Fruit fly (Drosophila melanogaster): ENCODE data around the gene MICU1.
A peak's percentile ranks its signal among the peaks of the same experiment; 100 is the strongest.

The MICU1 gene

DNA sequence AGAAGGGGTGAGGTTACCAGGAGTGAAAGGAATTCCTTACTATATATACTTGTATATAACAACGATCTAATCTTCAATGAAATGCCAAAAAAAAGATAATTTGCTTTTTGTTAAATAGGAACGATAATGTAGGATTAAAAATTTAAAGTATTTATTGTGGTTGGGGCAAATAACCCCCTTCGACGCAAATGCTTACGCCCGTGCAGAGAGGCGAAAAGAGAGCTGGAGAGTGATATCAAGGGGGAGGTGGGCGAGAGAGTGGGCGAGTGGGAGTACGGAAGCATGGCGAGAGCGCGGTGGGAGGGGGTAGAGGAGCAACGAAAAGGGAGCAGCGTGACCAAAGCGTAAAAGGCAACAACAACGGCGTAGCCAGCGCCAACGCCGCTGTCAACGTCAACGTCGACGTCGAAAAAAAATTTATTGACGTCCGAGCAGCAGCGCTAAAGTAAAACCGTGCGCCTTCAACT is 6.5 kb downstream of the MICU1 start:
- TF ChIP-seq HLH106 (tag; optimal IDR thresholded peaks at IDR 0.05) (peak; percentile 100), sage (GFP tag; optimal IDR thresholded peaks at IDR 0.05) (peak; percentile 97), CG9705 (GFP tag; optimal IDR thresholded peaks at IDR 0.05) (peak; percentile 99), Hnf4 (GFP tag; optimal IDR thresholded peaks at IDR 0.05) (peak; percentile 98), OdsH (GFP tag; optimal IDR thresholded peaks at IDR 0.05) (peak; percentile 99), fru (GFP tag; optimal IDR thresholded peaks at IDR 0.05) (peak; percentile 98), CrebA (GFP tag; optimal IDR thresholded peaks at IDR 0.05; ENCODE audit: borderline replicate concordance) (peak; percentile 85), woc (GFP tag; optimal IDR thresholded peaks at IDR 0.05) (peak; percentile 97), Jra (GFP tag; optimal IDR thresholded peaks at IDR 0.05) (peak; percentile 98), Mio (GFP tag; optimal IDR thresholded peaks at IDR 0.05) (peak; percentile 90), Rel (GFP tag; optimal IDR thresholded peaks at IDR 0.05) (peak; percentile 74), Rel (tag; optimal IDR thresholded peaks at IDR 0.05) (peak; percentile 90), Abd-B (GFP tag; optimal IDR thresholded peaks at IDR 0.05) (no peak), br (GFP tag; optimal IDR thresholded peaks at IDR 0.05) (peak; percentile 99), jim (GFP tag; optimal IDR thresholded peaks at IDR 0.05) (peak; percentile 85), Sp1 (GFP tag; optimal IDR thresholded peaks at IDR 0.05) (peak; percentile 100), N (GFP tag; optimal IDR thresholded peaks at IDR 0.05) (no peak), rgr (GFP tag; optimal IDR thresholded peaks at IDR 0.05) (peak; percentile 99), lola (GFP tag; optimal IDR thresholded peaks at IDR 0.05) (no peak), Vsx2 (GFP tag; optimal IDR thresholded peaks at IDR 0.05; ENCODE audit: partially characterized antibody) (no peak), dsf (GFP tag; optimal IDR thresholded peaks at IDR 0.05; ENCODE audit: borderline replicate concordance) (peak; percentile 95), Hr78 (GFP tag; optimal IDR thresholded peaks at IDR 0.05) (no peak), ey (GFP tag; optimal IDR thresholded peaks at IDR 0.05) (peak; percentile 99), h (GFP tag; optimal IDR thresholded peaks at IDR 0.05) (peak; percentile 99), brk (GFP tag; optimal IDR thresholded peaks at IDR 0.05) (peak; percentile 95), CG32264 (GFP tag; optimal IDR thresholded peaks at IDR 0.05) (peak; percentile 98), dmrt93B (GFP tag; optimal IDR thresholded peaks at IDR 0.05) (peak; percentile 100), tai (GFP tag; optimal IDR thresholded peaks at IDR 0.05) (peak; percentile 97), Hr83 (GFP tag; optimal IDR thresholded peaks at IDR 0.05; ENCODE audit: poor library complexity, severe bottlenecking) (peak; percentile 46), psq (GFP tag; optimal IDR thresholded peaks at IDR 0.05) (peak; percentile 98), sv (GFP tag; optimal IDR thresholded peaks at IDR 0.05) (peak; percentile 96), Myc (optimal IDR thresholded peaks at IDR 0.05) (no peak), pan (optimal IDR thresholded peaks at IDR 0.05) (no peak), usp (GFP tag; optimal IDR thresholded peaks at IDR 0.05) (no peak), Dfd (GFP tag; optimal IDR thresholded peaks at IDR 0.05) (peak; percentile 97), dl (GFP tag; optimal IDR thresholded peaks at IDR 0.05; ENCODE audit: insufficient read depth in 1 of 2, partially characterized antibody in 2 of 2) (peak in 1 of 2 experiments; percentile 69), Dif (GFP tag; optimal IDR thresholded peaks at IDR 0.05; ENCODE audit: partially characterized antibody) (peak; percentile 70), foxo (GFP tag; optimal IDR thresholded peaks at IDR 0.05) (peak; percentile 88 to 98), GATAd (GFP tag; optimal IDR thresholded peaks at IDR 0.05) (peak; percentile 96)

DNA sequence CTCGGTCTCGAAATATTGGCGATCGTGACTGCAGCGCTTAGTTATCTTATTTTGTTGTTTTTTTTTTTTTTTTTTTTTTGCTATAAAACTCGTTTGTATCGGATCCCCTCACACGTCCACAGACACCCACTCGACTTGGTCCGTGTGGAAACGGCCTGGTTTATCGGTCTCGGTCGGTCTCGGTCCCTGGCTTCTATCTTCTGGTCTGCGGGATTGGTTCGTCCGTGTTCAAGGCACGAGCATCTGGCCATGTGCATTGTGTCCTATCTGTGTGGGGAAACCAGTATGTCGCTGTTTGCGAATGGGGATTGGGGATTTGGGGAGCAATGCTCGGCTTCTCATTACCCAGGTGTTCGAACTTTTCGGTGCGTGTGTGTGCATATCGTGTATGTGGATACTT is 7.6 kb downstream of the MICU1 start, which contains the start of gene CG4496:
Gene CG4496 (minus strand): TSS at position 337 of the 400 bp plus-strand sequence.
- no peak for TF ChIP-seq OdsH (GFP tag; optimal IDR thresholded peaks at IDR 0.05)
- peak; percentile 0 for TF ChIP-seq psq (GFP tag; optimal IDR thresholded peaks at IDR 0.05)
- TF ChIP-seq CG9705 (GFP tag; optimal IDR thresholded peaks at IDR 0.05) = no peak
- TF ChIP-seq dmrt93B (GFP tag; optimal IDR thresholded peaks at IDR 0.05) = no peak
- TF ChIP-seq ey (GFP tag; optimal IDR thresholded peaks at IDR 0.05) = no peak
- no peak for TF ChIP-seq CG32264 (GFP tag; optimal IDR thresholded peaks at IDR 0.05)
- TF ChIP-seq fru (GFP tag; optimal IDR thresholded peaks at IDR 0.05) = no peak
- TF ChIP-seq foxo (GFP tag; optimal IDR thresholded peaks at IDR 0.05) = no peak
- TF ChIP-seq Vsx2 (GFP tag; optimal IDR thresholded peaks at IDR 0.05; ENCODE audit: partially characterized antibody) = no peak
- TF ChIP-seq dl (GFP tag; optimal IDR thresholded peaks at IDR 0.05; ENCODE audit: insufficient read depth in 1 of 2, partially characterized antibody in 2 of 2) = no peak
- no peak for TF ChIP-seq Myc (optimal IDR thresholded peaks at IDR 0.05)
- no peak for TF ChIP-seq Hr78 (GFP tag; optimal IDR thresholded peaks at IDR 0.05)
- no peak for TF ChIP-seq brk (GFP tag; optimal IDR thresholded peaks at IDR 0.05)
- TF ChIP-seq Jra (GFP tag; optimal IDR thresholded peaks at IDR 0.05) = no peak
- TF ChIP-seq woc (GFP tag; optimal IDR thresholded peaks at IDR 0.05) = no peak
- TF ChIP-seq h (GFP tag; optimal IDR thresholded peaks at IDR 0.05) = peak; percentile 29
- TF ChIP-seq Mio (GFP tag; optimal IDR thresholded peaks at IDR 0.05) = no peak
- TF ChIP-seq dsf (GFP tag; optimal IDR thresholded peaks at IDR 0.05; ENCODE audit: borderline replicate concordance) = no peak
- TF ChIP-seq N (GFP tag; optimal IDR thresholded peaks at IDR 0.05) = no peak
- peak; percentile 4 for TF ChIP-seq Sp1 (GFP tag; optimal IDR thresholded peaks at IDR 0.05)
- no peak for TF ChIP-seq CrebA (GFP tag; optimal IDR thresholded peaks at IDR 0.05; ENCODE audit: borderline replicate concordance)
- no peak for TF ChIP-seq Hnf4 (GFP tag; optimal IDR thresholded peaks at IDR 0.05)
- peak; percentile 6 for TF ChIP-seq br (GFP tag; optimal IDR thresholded peaks at IDR 0.05)
- TF ChIP-seq HLH106 (tag; optimal IDR thresholded peaks at IDR 0.05) = no peak
- no peak for TF ChIP-seq Hr83 (GFP tag; optimal IDR thresholded peaks at IDR 0.05; ENCODE audit: poor library complexity, severe bottlenecking)
- TF ChIP-seq Dif (GFP tag; optimal IDR thresholded peaks at IDR 0.05; ENCODE audit: partially characterized antibody) = no peak
- no peak for TF ChIP-seq lola (GFP tag; optimal IDR thresholded peaks at IDR 0.05)
- no peak for TF ChIP-seq tai (GFP tag; optimal IDR thresholded peaks at IDR 0.05)
- TF ChIP-seq rgr (GFP tag; optimal IDR thresholded peaks at IDR 0.05) = peak; percentile 17
- no peak for TF ChIP-seq GATAd (GFP tag; optimal IDR thresholded peaks at IDR 0.05)
